Worm (Caenorhabditis elegans) whole organism, L4 larva: Measurements from ENCODE around the gene enpp-1.
"Not testable (repeated sequence)": the region's sequence is repeated elsewhere in the genome, so short reads cannot be mapped to it uniquely, and the experiment has no call there.

ENCODE experiments used
- D1046.2 ChIP-seq: fragments of 200-800 bp; sonication (Bioruptor generic); IDR thresholded peaks from 2 replicates; pipeline ENCODE4 v1.3.6; 2022; ENCODE audit warnings: missing genetic modification characterization, missing compliant biosample characterization
- F44E2.7 ChIP-seq: fragments of 200-800 bp; sonication (Bioruptor generic); IDR thresholded peaks from 2 replicates; pipeline ENCODE4 v2.1.2; 2022; ENCODE audit warnings: missing genetic modification characterization, missing compliant biosample characterization
- R02D3.7 ChIP-seq: fragments of 150-350 bp; sonication (generic microtip); optimal IDR thresholded peaks from 3 replicates; lab custom pipeline; 2014; ENCODE audit warnings: missing biosample characterization, missing genetic modification characterization
- ama-1 ChIP-seq: fragments of 150-350 bp; optimal IDR thresholded peaks from 2 replicates; lab custom pipeline; 2014; ENCODE audit warnings: inconsistent platforms, mixed read lengths
- ceh-32 ChIP-seq: sonication (generic microtip); optimal IDR thresholded peaks from 2 replicates; lab custom pipeline; 2016; ENCODE audit warnings: mild to moderate bottlenecking, missing genetic modification characterization, missing compliant biosample characterization; ENCODE audit not compliant: poor library complexity
- ceh-44 ChIP-seq: fragments of 200-800 bp; sonication (Bioruptor generic); IDR thresholded peaks from 2 replicates; pipeline ENCODE4 v1.3.6; 2022; ENCODE audit warnings: missing genetic modification reagents, missing genetic modification characterization, missing compliant biosample characterization
- ces-1 ChIP-seq: fragments of 150-350 bp; sonication (generic microtip); optimal IDR thresholded peaks from 4 replicates; lab custom pipeline; 2014; ENCODE audit warnings: missing biosample characterization, missing genetic modification reagents, missing genetic modification characterization
- cey-2 ChIP-seq: sonication (generic microtip); optimal IDR thresholded peaks from 3 replicates; lab custom pipeline; 2017; ENCODE audit warnings: missing genetic modification characterization, mild to moderate bottlenecking, missing compliant biosample characterization, antibody characterized with exemption, borderline replicate concordance; ENCODE audit not compliant: insufficient read depth
- daf-16 ChIP-seq, 3 experiments: sonication (generic microtip); optimal IDR thresholded peaks; 2 replicates each; lab custom pipeline; 2016 to 2017; ENCODE audit warnings: missing genetic modification characterization in 3 of 3, missing genetic modification reagents in 3 of 3, mild to moderate bottlenecking in 2 of 3, missing compliant biosample characterization in 2 of 3, missing biosample characterization in 1 of 3, moderate library complexity in 1 of 3
- dmd-6 ChIP-seq: fragments of 200-800 bp; sonication (Bioruptor generic); IDR thresholded peaks from 2 replicates; pipeline ENCODE4 v1.3.6; 2022; ENCODE audit warnings: missing genetic modification reagents, missing genetic modification characterization, missing compliant biosample characterization
- duxl-1 ChIP-seq: sonication (generic microtip); optimal IDR thresholded peaks from 2 replicates; lab custom pipeline; 2016; ENCODE audit warnings: mild to moderate bottlenecking, missing genetic modification characterization, moderate library complexity, missing compliant biosample characterization; ENCODE audit not compliant: poor library complexity
- dve-1 ChIP-seq: sonication (generic microtip); optimal IDR thresholded peaks from 2 replicates; lab custom pipeline; 2017; ENCODE audit warnings: antibody characterized with exemption, mild to moderate bottlenecking, missing genetic modification characterization, missing compliant biosample characterization; ENCODE audit not compliant: insufficient read depth
- egl-43 ChIP-seq: fragments of 200-800 bp; sonication (Bioruptor generic); IDR thresholded peaks from 2 replicates; pipeline ENCODE4 v1.3.6; 2022; ENCODE audit warnings: missing genetic modification reagents, missing genetic modification characterization, missing compliant biosample characterization
- fkh-10 ChIP-seq: fragments of 150-350 bp; optimal IDR thresholded peaks from 2 replicates; lab custom pipeline; 2014; ENCODE audit warnings: missing biosample characterization, missing genetic modification reagents, missing genetic modification characterization
- gei-8 ChIP-seq: fragments of 200-800 bp; sonication (Bioruptor generic); optimal IDR thresholded peaks from 2 replicates; lab custom pipeline; 2018; ENCODE audit warnings: mild to moderate bottlenecking, missing genetic modification characterization, missing compliant biosample characterization
- hif-1 ChIP-seq, 2 experiments: sonication (generic microtip); optimal IDR thresholded peaks; 2 replicates each; lab custom pipeline; 2016 to 2017; ENCODE audit warnings: missing compliant biosample characterization in 2 of 2, missing genetic modification characterization in 2 of 2, missing genetic modification reagents in 2 of 2, missing genotype in 2 of 2, mild to moderate bottlenecking in 1 of 2
- hlh-11 ChIP-seq: fragments of 200-800 bp; sonication (Bioruptor generic); optimal IDR thresholded peaks from 2 replicates; lab custom pipeline; 2018; ENCODE audit warnings: mild to moderate bottlenecking, missing genetic modification characterization, missing compliant biosample characterization
- hlh-30 ChIP-seq: sonication (generic microtip); optimal IDR thresholded peaks from 2 replicates; lab custom pipeline; 2017; ENCODE audit warnings: antibody characterized with exemption, mild to moderate bottlenecking, missing genetic modification characterization, missing compliant biosample characterization; ENCODE audit not compliant: insufficient read depth
- jun-1 ChIP-seq: fragments of 150-350 bp; optimal IDR thresholded peaks from 2 replicates; lab custom pipeline; 2014; ENCODE audit warnings: missing biosample characterization, missing genetic modification reagents, missing genetic modification characterization
- madf-5 ChIP-seq, 2 experiments: fragments of 200-800 bp; sonication (Bioruptor generic); IDR thresholded peaks; 2 replicates each; pipeline ENCODE4 v1.3.6; 2022; ENCODE audit warnings: missing compliant biosample characterization in 2 of 2, missing genetic modification characterization in 2 of 2
- madf-9 ChIP-seq: fragments of 200-800 bp; sonication (Bioruptor generic); conservative IDR thresholded peaks from 2 replicates; pipeline ENCODE4 v1.3.6; 2022; ENCODE audit warnings: missing genetic modification reagents, missing genetic modification characterization, missing compliant biosample characterization
- mxl-2 ChIP-seq: fragments of 200-800 bp; sonication (Bioruptor generic); conservative IDR thresholded peaks from 2 replicates; pipeline ENCODE4 v1.3.6; 2022; ENCODE audit warnings: missing genetic modification reagents, missing genetic modification characterization, missing compliant biosample characterization
- nhr-10 ChIP-seq: fragments of 150-350 bp; optimal IDR thresholded peaks from 2 replicates; lab custom pipeline; 2014; ENCODE audit warnings: missing biosample characterization, missing genetic modification characterization
- nhr-25 ChIP-seq: sonication (generic microtip); optimal IDR thresholded peaks from 2 replicates; lab custom pipeline; 2017; ENCODE audit warnings: missing genetic modification characterization, mild to moderate bottlenecking, missing compliant biosample characterization, antibody characterized with exemption, moderate library complexity, borderline replicate concordance; ENCODE audit not compliant: insufficient read depth
- nhr-28 ChIP-seq: fragments of 150-350 bp; optimal IDR thresholded peaks from 2 replicates; lab custom pipeline; 2014; ENCODE audit warnings: missing biosample characterization, missing genetic modification characterization
- nhr-48 ChIP-seq: sonication (generic microtip); optimal IDR thresholded peaks from 2 replicates; lab custom pipeline; 2016; ENCODE audit warnings: mild to moderate bottlenecking, missing genetic modification characterization, missing compliant biosample characterization
- nhr-6 ChIP-seq: fragments of 150-350 bp; optimal IDR thresholded peaks from 2 replicates; lab custom pipeline; 2014; ENCODE audit warnings: missing biosample characterization, missing genetic modification characterization
- nhr-76 ChIP-seq: fragments of 150-350 bp; optimal IDR thresholded peaks from 2 replicates; lab custom pipeline; 2014; ENCODE audit warnings: missing biosample characterization, missing genetic modification characterization
- pha-4 ChIP-seq, 2 experiments: fragments of 150-350 bp in 1 of 2; fragments of 200-800 bp in 1 of 2; sonication (Bioruptor generic) in 1 of 2; IDR thresholded peaks in 1 of 2; optimal IDR thresholded peaks in 1 of 2; 2 replicates each; pipeline versions ENCODE4 v1.3.6 to Lab custom; 2014 to 2022; ENCODE audit warnings: missing genetic modification characterization in 2 of 2, missing genetic modification reagents in 2 of 2, missing biosample characterization in 1 of 2, missing compliant biosample characterization in 1 of 2
- sdz-12 ChIP-seq: fragments of 200-800 bp; sonication (Bioruptor generic); optimal IDR thresholded peaks from 2 replicates; lab custom pipeline; 2018; ENCODE audit warnings: mild to moderate bottlenecking, missing genetic modification characterization, missing compliant biosample characterization
- snpc-4 ChIP-seq: fragments of 150-350 bp; optimal IDR thresholded peaks from 2 replicates; lab custom pipeline; 2014; ENCODE audit warnings: missing biosample characterization, missing genetic modification characterization
- tag-97 ChIP-seq: fragments of 200-800 bp; sonication (Bioruptor generic); IDR thresholded peaks from 2 replicates; pipeline ENCODE4 v1.3.6; 2022; ENCODE audit warnings: missing genetic modification characterization, missing compliant biosample characterization
- unc-130 ChIP-seq: sonication (generic microtip); optimal IDR thresholded peaks from 2 replicates; lab custom pipeline; 2016; ENCODE audit warnings: missing genetic modification reagents, missing genetic modification characterization, missing compliant biosample characterization
- unc-62 ChIP-seq, 3 experiments: fragments of 150-350 bp in 1 of 3; sonication (generic microtip); optimal IDR thresholded peaks in 2 of 3; peaks in 1 of 3; 1 replicate in 1 of 3; 2 replicates in 2 of 3; lab custom pipeline; 2014 to 2017; ENCODE audit warnings: missing biosample characterization in 3 of 3, missing genetic modification characterization in 3 of 3, missing genetic modification reagents in 3 of 3, missing genotype in 1 of 3
- zag-1 ChIP-seq: fragments of 150-350 bp; optimal IDR thresholded peaks from 2 replicates; lab custom pipeline; 2014; ENCODE audit warnings: missing biosample characterization, missing genetic modification characterization
- zip-11 ChIP-seq: fragments of 200-800 bp; sonication (Bioruptor generic); IDR thresholded peaks from 2 replicates; pipeline ENCODE4 v1.3.6; 2022; ENCODE audit warnings: missing genetic modification characterization, missing compliant biosample characterization

enpp-1 gene

DNA sequence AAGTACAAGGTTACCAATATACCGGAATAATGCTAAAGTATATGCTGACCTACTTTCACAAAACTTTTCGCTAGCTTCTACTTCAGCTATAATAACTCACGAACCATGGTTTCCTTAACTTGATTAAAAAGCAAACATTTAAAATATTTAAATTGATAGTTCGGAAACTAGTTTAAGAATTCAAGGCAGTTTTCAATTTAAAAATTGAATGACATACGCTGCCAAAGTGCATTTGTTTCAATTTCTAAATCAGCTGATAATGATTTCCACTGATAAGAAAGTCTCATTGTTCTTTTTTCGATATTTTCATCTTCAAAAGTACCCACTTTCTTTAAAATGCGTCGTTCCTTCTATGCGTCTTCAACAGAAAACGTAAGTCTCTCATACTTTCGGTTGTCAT lies at the start of gene enpp-1:
enpp-1 (plus strand) TSS at position 301 of the 400 bp plus-strand sequence.
- TF ChIP-seq unc-62 (GFP tag; optimal IDR thresholded peaks at IDR 0.05 in 1 of 2; lab: Kevin White, UChicago) = peak in 1 of 2 experiments; percentile 23
- not testable (repeated sequence) for TF ChIP-seq unc-62 (tag; optimal IDR thresholded peaks at IDR 0.05; lab: Kevin White, UChicago)

DNA sequence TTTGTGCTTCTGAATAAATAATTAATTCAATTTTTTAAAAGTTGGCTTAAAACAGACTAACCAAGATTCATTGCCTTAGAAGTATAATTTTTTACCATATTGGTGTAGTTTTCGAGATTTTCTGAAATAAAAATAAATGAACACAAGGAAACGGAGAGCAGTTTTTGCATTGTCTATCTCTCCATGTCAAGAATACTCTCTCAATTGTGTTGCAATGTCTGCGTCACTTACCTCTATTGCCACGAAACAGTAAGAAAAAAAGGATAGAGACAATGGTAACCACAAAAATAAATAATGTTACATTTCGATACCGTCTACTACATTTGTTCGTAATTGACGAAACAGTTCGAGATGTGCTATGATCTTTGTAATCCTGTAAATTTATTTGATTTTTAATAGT lies 48.3 kb upstream of the enpp-1 start, which contains the start of gene R07B7.10:
R07B7.10 (plus strand) TSS at position 285 of the 400 bp plus-strand sequence.
- TF ChIP-seq hlh-30 (tag; lab: Kevin White, UChicago) = no peak
- peak; percentile 18 for TF ChIP-seq nhr-28 (tag; lab: Kevin White, UChicago)
- TF ChIP-seq hlh-11 = no peak
- TF ChIP-seq dve-1 (tag; lab: Kevin White, UChicago) = peak; percentile 14
- TF ChIP-seq daf-16 (GFP tag; optimal IDR thresholded peaks at IDR 0.05; lab: Kevin White, UChicago) = no peak
- no peak for TF ChIP-seq daf-16 (tag; optimal IDR thresholded peaks at IDR 0.05; lab: Kevin White, UChicago)
- TF ChIP-seq tag-97 = no peak

DNA sequence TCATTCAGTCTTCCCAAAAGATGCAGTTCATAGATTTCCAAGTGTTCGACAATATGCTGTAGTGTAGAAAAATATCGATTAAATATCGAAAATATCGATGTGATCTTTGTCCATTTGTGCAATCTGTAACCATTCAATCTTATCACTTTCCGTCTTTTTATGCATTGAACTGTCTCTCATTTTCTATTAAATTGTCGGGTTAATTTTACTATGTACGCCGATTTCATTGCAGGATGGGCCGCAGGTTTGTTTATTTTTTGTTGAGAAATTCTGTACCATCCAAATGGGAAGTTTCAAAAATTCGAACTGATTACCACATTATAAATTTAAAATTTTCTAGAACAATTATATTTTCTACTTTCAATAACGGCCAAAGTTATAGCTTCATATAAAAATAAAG lies 47.0 kb upstream of the enpp-1 start, which contains the start of gene R07B7.8:
R07B7.8 (minus strand) TSS at position 101 of the 400 bp plus-strand sequence.
- TF ChIP-seq R02D3.7 (tag; lab: Kevin White, UChicago) = no peak
- peak; percentile 25; the same call in 1 of the 2 replicates for TF ChIP-seq dmd-6
- TF ChIP-seq madf-9 (GFP tag; lab: Robert Waterston, UW) = no peak

DNA sequence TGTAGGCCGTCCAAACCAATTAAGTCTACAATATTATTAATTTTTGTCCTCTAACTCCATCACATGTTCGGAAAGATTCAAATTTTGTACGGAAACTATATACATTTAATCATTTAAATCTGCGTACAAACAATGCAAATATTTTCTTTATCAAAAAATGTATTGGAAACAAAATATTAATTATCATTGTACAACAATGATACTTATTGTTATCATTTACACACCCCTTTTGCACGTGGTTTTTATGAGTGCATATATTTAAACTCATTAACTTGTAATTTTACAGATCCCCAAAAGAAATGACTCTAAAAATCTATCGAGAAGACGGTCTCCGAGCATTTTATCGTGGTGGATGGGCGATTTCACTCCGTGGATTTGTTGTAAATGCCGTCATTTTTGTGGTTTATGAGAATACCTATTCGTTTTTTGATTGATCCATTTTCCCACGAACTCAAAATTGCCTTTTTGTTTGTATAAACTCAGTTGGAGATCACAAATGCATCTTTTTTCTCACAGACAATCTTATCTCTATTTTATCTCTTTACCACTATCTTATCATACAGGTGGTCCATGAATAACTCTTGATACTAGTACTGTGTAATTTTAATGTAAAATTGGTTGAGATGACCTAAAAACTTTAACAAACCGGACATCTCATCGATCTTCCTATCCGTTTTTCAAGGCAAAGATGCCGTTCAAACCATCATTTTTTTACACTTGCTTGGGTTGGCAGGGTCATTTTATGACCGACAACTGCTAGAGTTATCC lies 45.2 kb upstream of the enpp-1 start:
- TF ChIP-seq jun-1 = no peak
- no peak for TF ChIP-seq ceh-44
- TF ChIP-seq hlh-30 (tag; lab: Kevin White, UChicago) = no peak
- no peak for TF ChIP-seq zag-1 (tag; lab: Kevin White, UChicago)
- no peak for TF ChIP-seq zip-11 (GFP tag; lab: Robert Waterston, UW)
- no peak for TF ChIP-seq pha-4 (GFP tag; IDR thresholded peaks at IDR 0.05; lab: Robert Waterston, UW)
- TF ChIP-seq pha-4 (tag; optimal IDR thresholded peaks at IDR 0.05; lab: Kevin White, UChicago) = no peak
- no peak for TF ChIP-seq sdz-12 (GFP tag; lab: Kevin White, UChicago)
- no peak for TF ChIP-seq mxl-2 (GFP tag; lab: Robert Waterston, UW)
- TF ChIP-seq dve-1 (tag; lab: Kevin White, UChicago) = no peak
- TF ChIP-seq D1046.2 (GFP tag; lab: Robert Waterston, UW) = no peak
- TF ChIP-seq nhr-6 (tag; lab: Kevin White, UChicago) = no peak
- TF ChIP-seq nhr-48 = no peak
- TF ChIP-seq nhr-76 = no peak
- no peak for TF ChIP-seq nhr-25 (tag; lab: Kevin White, UChicago)
- no peak for TF ChIP-seq unc-130 (GFP tag; lab: Kevin White, UChicago)
- no peak for TF ChIP-seq ceh-32
- TF ChIP-seq nhr-28 (tag; lab: Kevin White, UChicago) = no peak
- no peak for TF ChIP-seq duxl-1
- TF ChIP-seq fkh-10 (GFP tag; lab: Kevin White, UChicago) = no peak

DNA sequence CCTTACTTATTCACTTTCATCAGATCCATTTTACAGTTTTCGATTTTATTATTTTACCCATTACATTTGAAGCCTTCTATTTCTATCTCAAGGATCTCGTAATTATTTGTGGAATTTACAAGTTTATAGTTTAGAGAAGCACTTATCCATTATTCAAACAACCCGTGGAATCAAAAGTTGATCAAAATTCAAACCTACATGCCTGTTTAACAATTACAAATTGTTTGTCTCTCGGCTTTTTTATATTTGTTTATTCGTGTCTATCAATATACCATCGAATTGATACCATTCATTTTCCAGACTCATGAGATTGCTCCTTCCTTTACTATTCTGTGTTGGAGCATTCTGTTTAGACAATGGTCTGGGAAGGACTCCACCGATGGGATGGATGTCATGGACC lies 44.3 kb upstream of the enpp-1 start, which contains the start of gene gana-1:
gana-1 (plus strand) TSS at position 301 of the 400 bp plus-strand sequence.
- TF ChIP-seq gei-8 (GFP tag; lab: Kevin White, UChicago) = no peak
- no peak for TF ChIP-seq egl-43 (GFP tag; lab: Robert Waterston, UW)
- TF ChIP-seq ama-1 (lab: Kevin White, UChicago) = no peak
- no peak for TF ChIP-seq cey-2 (tag; lab: Kevin White, UChicago)
- no peak for TF ChIP-seq hif-1 (tag; optimal IDR thresholded peaks at IDR 0.05; lab: Kevin White, UChicago)
- no peak for TF ChIP-seq ces-1 (GFP tag; lab: Kevin White, UChicago)
- TF ChIP-seq nhr-10 (tag; lab: Kevin White, UChicago) = no peak
- no peak for TF ChIP-seq mxl-2 (GFP tag; lab: Robert Waterston, UW)
- no peak for TF ChIP-seq nhr-48
- no peak for TF ChIP-seq F44E2.7 (GFP tag; lab: Robert Waterston, UW)
- TF ChIP-seq snpc-4 (tag; lab: Kevin White, UChicago) = no peak
- no peak for TF ChIP-seq madf-5 (GFP tag; IDR thresholded peaks at IDR 0.05; lab: Robert Waterston, UW)
- no peak for TF ChIP-seq zag-1 (tag; lab: Kevin White, UChicago)
